Fruit fly (Drosophila melanogaster): Measurements from ENCODE around the gene CG31323.

Gene CG31323

DNA sequence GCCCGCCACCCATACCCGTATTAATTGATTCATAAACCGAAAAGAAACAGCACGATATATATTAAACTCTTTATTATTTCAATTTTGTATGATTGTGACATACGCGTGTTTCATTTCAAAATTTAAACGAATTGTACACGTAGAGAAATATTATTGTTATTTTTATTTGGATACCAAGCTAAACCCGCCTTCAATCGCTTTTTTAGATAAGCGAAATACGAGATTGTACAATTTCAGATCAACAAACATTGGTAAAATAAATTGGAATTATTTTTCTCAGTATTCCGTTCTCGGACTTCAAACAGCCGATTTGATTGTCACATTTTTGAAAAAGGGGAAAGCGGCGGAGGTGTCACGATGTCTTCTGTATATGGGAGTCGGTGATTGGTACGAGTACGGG lies 64.4 kb downstream of the CG31323 start (continued):
- no peak for TF ChIP-seq pb (GFP tag; optimal IDR thresholded peaks at IDR 0.05)
- peak; percentile 17 for TF ChIP-seq CG7786 (GFP tag; optimal IDR thresholded peaks at IDR 0.05)
- peak; percentile 8 for TF ChIP-seq Atf-2 (GFP tag; optimal IDR thresholded peaks at IDR 0.05)
- TF ChIP-seq CG8478 (optimal IDR thresholded peaks at IDR 0.05), result no peak
- no peak for TF ChIP-seq H2.0 (GFP tag; IDR thresholded peaks at IDR 0.05)
- TF ChIP-seq Oaz (GFP tag; IDR thresholded peaks at IDR 0.05), result no peak
- TF ChIP-seq CG2116 (GFP tag; optimal IDR thresholded peaks at IDR 0.05), result no peak
- no peak for TF ChIP-seq Lhr (GFP tag; optimal IDR thresholded peaks at IDR 0.05)
- TF ChIP-seq Jarid2 (GFP tag; optimal IDR thresholded peaks at IDR 0.05), result no peak
- TF ChIP-seq inv (GFP tag; IDR thresholded peaks at IDR 0.05; ENCODE audit: partially characterized antibody), result no peak
- TF ChIP-seq CoRest (tag; optimal IDR thresholded peaks at IDR 0.05), result peak; percentile 33
- peak; percentile 11 for TF ChIP-seq Hr3 (GFP tag; optimal IDR thresholded peaks at IDR 0.05)
- no peak for TF ChIP-seq HmgD (GFP tag; optimal IDR thresholded peaks at IDR 0.05)
- TF ChIP-seq CG10274 (GFP tag; optimal IDR thresholded peaks at IDR 0.05), result no peak
- TF ChIP-seq CG17912 (GFP tag; optimal IDR thresholded peaks at IDR 0.05), result no peak
- peak; percentile 50 for TF ChIP-seq cwo (GFP tag; optimal IDR thresholded peaks at IDR 0.05)
- no peak for TF ChIP-seq CG10565 (GFP tag; optimal IDR thresholded peaks at IDR 0.05)
- peak; percentile 48; the same call in 1 of the 3 replicates for TF ChIP-seq CG34422 (GFP tag; IDR thresholded peaks at IDR 0.05)
- TF ChIP-seq CG18619 (GFP tag; optimal IDR thresholded peaks at IDR 0.05), result peak; percentile 4
- 0 out of 2 replicates have a peak, but pooled peaks have one; percentile 20 for TF ChIP-seq klu (GFP tag; IDR thresholded peaks at IDR 0.05)
- TF ChIP-seq Rx (GFP tag; IDR thresholded peaks at IDR 0.05), result peak; percentile 41; the same call in 1 of the 2 replicates
- peak; percentile 6 for TF ChIP-seq chn (GFP tag; optimal IDR thresholded peaks at IDR 0.05)
- TF ChIP-seq slou (GFP tag; optimal IDR thresholded peaks at IDR 0.05), result no peak
- no peak for TF ChIP-seq tup (GFP tag; optimal IDR thresholded peaks at IDR 0.05)
- no peak for TF ChIP-seq CG7745 (tag; optimal IDR thresholded peaks at IDR 0.05)
- no peak for TF ChIP-seq bbx (GFP tag; IDR thresholded peaks at IDR 0.05; ENCODE audit: partially characterized antibody)
- TF ChIP-seq h (optimal IDR thresholded peaks at IDR 0.05), result no peak
- no peak for TF ChIP-seq Fer2 (tag; optimal IDR thresholded peaks at IDR 0.05)
- no peak for TF ChIP-seq cas (GFP tag; IDR thresholded peaks at IDR 0.05)
- TF ChIP-seq Pdp1 (GFP tag; optimal IDR thresholded peaks at IDR 0.05), result peak; percentile 4 to 28
- TF ChIP-seq Kr (GFP tag; optimal IDR thresholded peaks at IDR 0.05), result no peak
- peak; percentile 51; the same call in 1 of the 3 replicates for TF ChIP-seq tgo (GFP tag; IDR thresholded peaks at IDR 0.05)
- no peak for TF ChIP-seq Dad (GFP tag; optimal IDR thresholded peaks at IDR 0.05)
- no peak for TF ChIP-seq hkb (optimal IDR thresholded peaks at IDR 0.05)
- peak; percentile 70 for TF ChIP-seq hkb (GFP tag; IDR thresholded peaks at IDR 0.05)
- no peak for TF ChIP-seq CG6813 (GFP tag; optimal IDR thresholded peaks at IDR 0.05)
- no peak for TF ChIP-seq btn (GFP tag; optimal IDR thresholded peaks at IDR 0.05)
- TF ChIP-seq CG6254 (GFP tag; optimal IDR thresholded peaks at IDR 0.05), result peak; percentile 23
- no peak for TF ChIP-seq bigmax (GFP tag; optimal IDR thresholded peaks at IDR 0.05)
- peak; percentile 13 for TF ChIP-seq CG9609 (GFP tag; optimal IDR thresholded peaks at IDR 0.05)
- TF ChIP-seq ash1 (GFP tag; optimal IDR thresholded peaks at IDR 0.05), result no peak
- TF ChIP-seq CG12104 (GFP tag; optimal IDR thresholded peaks at IDR 0.05), result no peak
- peak; percentile 16 for TF ChIP-seq CG12071 (GFP tag; optimal IDR thresholded peaks at IDR 0.05)
- peak; percentile 52 for TF ChIP-seq tio (GFP tag; optimal IDR thresholded peaks at IDR 0.05)
- no peak for TF ChIP-seq onecut (GFP tag; IDR thresholded peaks at IDR 0.05)
- peak; percentile 49 for TF ChIP-seq Hsf (GFP tag; optimal IDR thresholded peaks at IDR 0.05)
- TF ChIP-seq knrl (GFP tag; IDR thresholded peaks at IDR 0.05; ENCODE audit: partially characterized antibody), result no peak
- TF ChIP-seq Hr78 (GFP tag; optimal IDR thresholded peaks at IDR 0.05), result no peak
- 0 out of 2 replicates have a peak, but pooled peaks have one; percentile 30 for TF ChIP-seq Nf-YA (GFP tag; IDR thresholded peaks at IDR 0.05)
- TF ChIP-seq pfk (GFP tag; optimal IDR thresholded peaks at IDR 0.05), result no peak
- TF ChIP-seq CG30403 (GFP tag; optimal IDR thresholded peaks at IDR 0.05), result peak; percentile 55
- TF ChIP-seq Hr39 (optimal IDR thresholded peaks at IDR 0.05), result no peak
